Worm (Caenorhabditis elegans) whole organism, young adult: ENCODE data around the gene gst-20.

Experiments used
- C17E4.6 ChIP-seq: fragments of 200-800 bp; sonication (Bioruptor generic); IDR thresholded peaks from 2 replicates; pipeline ENCODE4 v1.3.6; 2022; ENCODE audit warnings: missing genetic modification reagents, missing genetic modification characterization, missing compliant biosample characterization
- F22D6.2 ChIP-seq: sonication (generic microtip); optimal IDR thresholded peaks from 2 replicates; lab custom pipeline; 2016; ENCODE audit warnings: mild to moderate bottlenecking, missing genetic modification characterization, missing compliant biosample characterization
- F33H1.4 ChIP-seq: fragments of 200-800 bp; sonication (Bioruptor generic); IDR thresholded peaks from 2 replicates; pipeline ENCODE4 v1.3.6; 2022; ENCODE audit warnings: missing genetic modification reagents, missing genetic modification characterization, missing compliant biosample characterization
- F49E8.2 ChIP-seq: sonication (generic microtip); optimal IDR thresholded peaks from 3 replicates; lab custom pipeline; 2017; ENCODE audit warnings: missing genetic modification characterization, mild to moderate bottlenecking, missing compliant biosample characterization, antibody characterized with exemption, moderate library complexity; ENCODE audit not compliant: insufficient read depth
- K11D2.4 ChIP-seq: fragments of 200-800 bp; sonication (Bioruptor generic); IDR thresholded peaks from 2 replicates; pipeline ENCODE4 v1.3.6; 2022; ENCODE audit warnings: missing genetic modification reagents, missing genetic modification characterization, missing compliant biosample characterization
- T26A5.8 ChIP-seq: sonication (generic microtip); optimal IDR thresholded peaks from 2 replicates; lab custom pipeline; 2016; ENCODE audit warnings: missing genetic modification characterization, missing compliant biosample characterization
- Y53F4B.3 ChIP-seq: fragments of 200-800 bp; sonication (Bioruptor generic); IDR thresholded peaks from 2 replicates; pipeline ENCODE4 v1.3.6; 2022; ENCODE audit warnings: missing genetic modification reagents, missing genetic modification characterization, missing compliant biosample characterization
- Y79H2A.3 ChIP-seq: fragments of 200-800 bp; sonication (Bioruptor generic); conservative IDR thresholded peaks from 2 replicates; pipeline ENCODE4 v1.3.6; 2022; ENCODE audit warnings: missing genetic modification reagents, missing genetic modification characterization, missing compliant biosample characterization
- ama-1 ChIP-seq, 3 experiments: fragments of 150-350 bp in 1 of 3; sonication (generic microtip) in 2 of 3; optimal IDR thresholded peaks; 2 replicates each; lab custom pipeline; 2014 to 2018; ENCODE audit warnings: missing biosample characterization in 2 of 3, missing genetic modification characterization in 2 of 3, missing genetic modification reagents in 2 of 3
- aptf-3 ChIP-seq: fragments of 200-800 bp; sonication (Bioruptor generic); IDR thresholded peaks from 2 replicates; pipeline ENCODE4 v1.3.6; 2022; ENCODE audit warnings: missing genetic modification characterization, missing compliant biosample characterization
- attf-5 ChIP-seq: fragments of 200-800 bp; sonication (Bioruptor generic); optimal IDR thresholded peaks from 2 replicates; lab custom pipeline; 2018; ENCODE audit warnings: mild to moderate bottlenecking, missing genetic modification characterization, missing compliant biosample characterization
- cebp-1 ChIP-seq, 2 experiments: fragments of 200-800 bp in 1 of 2; sonication (Bioruptor generic) in 1 of 2; sonication (generic microtip) in 1 of 2; IDR thresholded peaks in 1 of 2; optimal IDR thresholded peaks in 1 of 2; 2 replicates each; pipeline versions ENCODE4 v1.3.6 to Lab custom; 2017 to 2022; ENCODE audit warnings: missing compliant biosample characterization in 2 of 2, missing genetic modification characterization in 2 of 2, mild to moderate bottlenecking in 1 of 2, missing genetic modification reagents in 1 of 2, moderate library complexity in 1 of 2
- ceh-27 ChIP-seq: fragments of 200-800 bp; sonication (Bioruptor generic); optimal IDR thresholded peaks from 2 replicates; lab custom pipeline; 2018; ENCODE audit warnings: mild to moderate bottlenecking, missing genetic modification characterization, moderate library complexity, missing compliant biosample characterization
- ceh-40 ChIP-seq: fragments of 200-800 bp; sonication (Bioruptor generic); IDR thresholded peaks from 2 replicates; pipeline ENCODE4 v1.3.6; 2022; ENCODE audit warnings: missing genetic modification characterization, missing compliant biosample characterization
- ceh-58 ChIP-seq: fragments of 200-800 bp; sonication (Bioruptor generic); IDR thresholded peaks from 2 replicates; pipeline ENCODE4 v1.3.6; 2022; ENCODE audit warnings: missing genetic modification characterization, missing compliant biosample characterization
- ceh-91 ChIP-seq: fragments of 200-800 bp; sonication (Bioruptor generic); IDR thresholded peaks from 2 replicates; pipeline ENCODE4 v1.3.6; 2022; ENCODE audit warnings: missing genetic modification reagents, missing genetic modification characterization, missing compliant biosample characterization
- chd-7 ChIP-seq: sonication (generic microtip); optimal IDR thresholded peaks from 2 replicates; lab custom pipeline; 2016; ENCODE audit warnings: mild to moderate bottlenecking, missing genetic modification characterization, moderate library complexity, missing compliant biosample characterization
- die-1 ChIP-seq: sonication (generic microtip); optimal IDR thresholded peaks from 2 replicates; lab custom pipeline; 2016; ENCODE audit warnings: missing genotype, mild to moderate bottlenecking, missing genetic modification characterization, missing compliant biosample characterization
- dox-1 ChIP-seq: fragments of 200-800 bp; sonication (Bioruptor generic); IDR thresholded peaks from 2 replicates; pipeline ENCODE4 v1.3.6; 2022; ENCODE audit warnings: missing genetic modification reagents, missing genetic modification characterization, missing compliant biosample characterization
- dpff-1 ChIP-seq: sonication (generic microtip); optimal IDR thresholded peaks from 2 replicates; lab custom pipeline; 2017; ENCODE audit warnings: mild to moderate bottlenecking, missing genetic modification characterization, missing compliant biosample characterization
- efl-1 ChIP-seq: fragments of 150-350 bp; optimal IDR thresholded peaks from 2 replicates; lab custom pipeline; 2014; ENCODE audit warnings: missing biosample characterization, missing genetic modification reagents, missing genetic modification characterization
- ekl-4 ChIP-seq: fragments of 200-800 bp; sonication (Bioruptor generic); IDR thresholded peaks from 2 replicates; pipeline ENCODE4 v1.3.6; 2022; ENCODE audit warnings: missing genetic modification reagents, missing genetic modification characterization, missing compliant biosample characterization
- hmg-1.2 ChIP-seq: fragments of 200-800 bp; sonication (Bioruptor generic); IDR thresholded peaks from 2 replicates; pipeline ENCODE4 v1.3.6; 2022; ENCODE audit warnings: missing genetic modification reagents, missing genetic modification characterization, missing compliant biosample characterization
- hrde-1 ChIP-seq: sonication (generic microtip); optimal IDR thresholded peaks from 2 replicates; lab custom pipeline; 2016; ENCODE audit warnings: missing genetic modification characterization, mild to moderate bottlenecking, missing compliant biosample characterization, moderate library complexity, missing genotype, missing genetic modification reagents, borderline replicate concordance
- hsf-1 ChIP-seq: fragments of 200-800 bp; sonication (Bioruptor generic); IDR thresholded peaks from 2 replicates; pipeline ENCODE4 v1.3.6; 2022; ENCODE audit warnings: missing genetic modification reagents, missing genetic modification characterization, missing compliant biosample characterization
- lag-1 ChIP-seq: fragments of 200-800 bp; sonication (Bioruptor generic); IDR thresholded peaks from 2 replicates; pipeline ENCODE4 v1.3.6; 2022; ENCODE audit warnings: missing genetic modification reagents, missing genetic modification characterization, missing compliant biosample characterization
- lin-35 ChIP-seq, 3 experiments: fragments of 150-350 bp in 2 of 3; sonication (generic microtip) in 1 of 3; optimal IDR thresholded peaks; 2 replicates each; lab custom pipeline; 2014 to 2018; ENCODE audit warnings: missing biosample characterization in 3 of 3, missing genetic modification characterization in 3 of 3, missing genetic modification reagents in 3 of 3
- lin-54 ChIP-seq: fragments of 200-800 bp; sonication (Bioruptor generic); optimal IDR thresholded peaks from 2 replicates; lab custom pipeline; 2018; ENCODE audit warnings: mild to moderate bottlenecking, missing genetic modification characterization, missing compliant biosample characterization
- lsl-1 ChIP-seq: fragments of 200-800 bp; sonication (Bioruptor generic); optimal IDR thresholded peaks from 2 replicates; lab custom pipeline; 2018; ENCODE audit warnings: mild to moderate bottlenecking, missing genetic modification characterization, moderate library complexity, missing compliant biosample characterization
- madf-3 ChIP-seq: fragments of 200-800 bp; sonication (Bioruptor generic); IDR thresholded peaks from 2 replicates; pipeline ENCODE4 v1.3.6; 2022; ENCODE audit warnings: missing genetic modification reagents, missing genetic modification characterization, missing compliant biosample characterization
- madf-6 ChIP-seq: fragments of 200-800 bp; sonication (Bioruptor generic); IDR thresholded peaks from 2 replicates; pipeline ENCODE4 v1.3.6; 2022; ENCODE audit warnings: missing genetic modification reagents, missing genetic modification characterization, missing compliant biosample characterization
- madf-8 ChIP-seq: fragments of 200-800 bp; sonication (Bioruptor generic); conservative IDR thresholded peaks from 2 replicates; pipeline ENCODE4 v1.3.6; 2022; ENCODE audit warnings: missing genetic modification reagents, missing genetic modification characterization, missing compliant biosample characterization
- mcd-1 ChIP-seq: fragments of 200-800 bp; sonication (Bioruptor generic); IDR thresholded peaks from 2 replicates; pipeline ENCODE4 v1.3.6; 2022; ENCODE audit warnings: missing genetic modification reagents, missing genetic modification characterization, missing compliant biosample characterization
- nfya-1 ChIP-seq: sonication (generic microtip); optimal IDR thresholded peaks from 2 replicates; lab custom pipeline; 2017; ENCODE audit warnings: antibody characterized with exemption, missing compliant biosample characterization, missing genetic modification characterization, borderline replicate concordance; ENCODE audit not compliant: insufficient read depth
- pha-4 ChIP-seq: fragments of 150-350 bp; sonication (generic microtip); optimal IDR thresholded peaks from 2 replicates; lab custom pipeline; 2014; ENCODE audit warnings: missing biosample characterization, missing genetic modification reagents, missing genetic modification characterization
- rcor-1 ChIP-seq: fragments of 200-800 bp; sonication (Bioruptor generic); IDR thresholded peaks from 2 replicates; pipeline ENCODE4 v1.3.6; 2022; ENCODE audit warnings: missing genetic modification reagents, missing genetic modification characterization, missing compliant biosample characterization
- snpc-1.1 ChIP-seq: sonication (generic microtip); optimal IDR thresholded peaks from 2 replicates; lab custom pipeline; 2017; ENCODE audit warnings: missing genetic modification characterization, mild to moderate bottlenecking, missing compliant biosample characterization, antibody characterized with exemption, moderate library complexity, missing genotype, missing genetic modification reagents; ENCODE audit not compliant: insufficient read depth
- snpc-1.3 ChIP-seq: sonication (generic microtip); optimal IDR thresholded peaks from 2 replicates; lab custom pipeline; 2017; ENCODE audit warnings: missing genetic modification characterization, mild to moderate bottlenecking, missing compliant biosample characterization, antibody characterized with exemption, moderate library complexity, missing genotype, missing genetic modification reagents; ENCODE audit not compliant: insufficient read depth
- snpc-3.4 ChIP-seq: sonication (generic microtip); optimal IDR thresholded peaks from 2 replicates; lab custom pipeline; 2017; ENCODE audit warnings: missing genetic modification characterization, mild to moderate bottlenecking, missing compliant biosample characterization, antibody characterized with exemption, moderate library complexity, missing genotype, missing genetic modification reagents
- sptf-2 ChIP-seq: fragments of 200-800 bp; sonication (Bioruptor generic); optimal IDR thresholded peaks from 2 replicates; lab custom pipeline; 2018; ENCODE audit warnings: mild to moderate bottlenecking, missing genetic modification characterization, missing compliant biosample characterization
- ztf-18 ChIP-seq: sonication (generic microtip); optimal IDR thresholded peaks from 2 replicates; lab custom pipeline; 2016; ENCODE audit warnings: missing genotype, mild to moderate bottlenecking, missing genetic modification characterization, missing compliant biosample characterization
- ztf-3 ChIP-seq: fragments of 200-800 bp; sonication (Bioruptor generic); optimal IDR thresholded peaks from 2 replicates; lab custom pipeline; 2018; ENCODE audit warnings: mild to moderate bottlenecking, missing genetic modification characterization, missing compliant biosample characterization

Gene gst-20

ce11 chrII:13596505-13596977 is 13.1 kb downstream of the gst-20 start, which contains the start of the genes fbxc-23 and csc-1 (continued):
- TF ChIP-seq snpc-1.3 (tag; lab: Kevin White, UChicago) (peak; percentile 47), F49E8.2 (tag; lab: Kevin White, UChicago) (peak; percentile 62), cebp-1 (GFP tag; IDR thresholded peaks at IDR 0.05; lab: Robert Waterston, UW) (no peak), cebp-1 (tag; optimal IDR thresholded peaks at IDR 0.05; lab: Kevin White, UChicago) (peak; percentile 34), madf-6 (GFP tag; lab: Robert Waterston, UW) (peak; percentile 100), ceh-58 (GFP tag; lab: Robert Waterston, UW) (no peak), ztf-3 (GFP tag; lab: Kevin White, UChicago) (no peak), K11D2.4 (GFP tag; lab: Robert Waterston, UW) (no peak), hrde-1 (tag; lab: Kevin White, UChicago) (no peak), lsl-1 (GFP tag; lab: Kevin White, UChicago) (peak; percentile 92), Y53F4B.3 (GFP tag; lab: Robert Waterston, UW) (no peak), snpc-1.1 (tag; lab: Kevin White, UChicago) (peak; percentile 65), rcor-1 (GFP tag; lab: Robert Waterston, UW) (peak; percentile 61; the same call in 1 of the 2 replicates), dox-1 (peak; percentile 67), F33H1.4 (GFP tag; lab: Robert Waterston, UW) (peak; percentile 74), aptf-3 (no peak), mcd-1 (GFP tag; lab: Robert Waterston, UW) (peak; percentile 30; the same call in 1 of the 2 replicates), pha-4 (tag; lab: Kevin White, UChicago) (no peak), die-1 (tag; lab: Kevin White, UChicago) (no peak), chd-7 (tag; lab: Kevin White, UChicago) (no peak), C17E4.6 (GFP tag; lab: Robert Waterston, UW) (0 out of 2 replicates have a peak, but pooled peaks have one; percentile 8), F22D6.2 (tag; lab: Kevin White, UChicago) (no peak), lin-35 (GFP tag; optimal IDR thresholded peaks at IDR 0.05; lab: Kevin White, UChicago) (peak in 2 of 3 experiments; percentile 77 to 78), ekl-4 (no peak), hmg-1.2 (peak; percentile 49; the same call in 1 of the 2 replicates), dpff-1 (tag; lab: Kevin White, UChicago) (no peak), ceh-40 (GFP tag; lab: Robert Waterston, UW) (no peak), attf-5 (GFP tag; lab: Kevin White, UChicago) (no peak), ceh-91 (peak; percentile 91), snpc-3.4 (tag; lab: Kevin White, UChicago) (peak; percentile 75), nfya-1 (tag; lab: Kevin White, UChicago) (no peak), efl-1 (GFP tag; lab: Kevin White, UChicago) (peak; percentile 96), lin-54 (GFP tag; lab: Kevin White, UChicago) (peak; percentile 80), madf-8 (GFP tag; lab: Robert Waterston, UW) (peak; percentile 99)

- no peak for TF ChIP-seq sptf-2 (GFP tag; lab: Kevin White, UChicago)
- no peak for TF ChIP-seq madf-3
- TF ChIP-seq K11D2.4 (GFP tag; lab: Robert Waterston, UW): no peak
- no peak for TF ChIP-seq ceh-27 (GFP tag; lab: Kevin White, UChicago)
- TF ChIP-seq ztf-18 (tag; lab: Kevin White, UChicago): no peak
- TF ChIP-seq F33H1.4 (GFP tag; lab: Robert Waterston, UW): no peak
- TF ChIP-seq hmg-1.2: no peak
- no peak for TF ChIP-seq Y79H2A.3
- TF ChIP-seq lag-1 (GFP tag; lab: Robert Waterston, UW): no peak
- no peak for TF ChIP-seq T26A5.8 (tag; lab: Kevin White, UChicago)
- no peak for TF ChIP-seq ama-1 (optimal IDR thresholded peaks at IDR 0.05; lab: Kevin White, UChicago)
- TF ChIP-seq ama-1 (GFP tag; optimal IDR thresholded peaks at IDR 0.05; lab: Kevin White, UChicago): no peak
- no peak for TF ChIP-seq hsf-1 (GFP tag; lab: Robert Waterston, UW)
- no peak for TF ChIP-seq F22D6.2 (tag; lab: Kevin White, UChicago)
- TF ChIP-seq rcor-1 (GFP tag; lab: Robert Waterston, UW): no peak
- TF ChIP-seq, all 124 proteins: peak for 0
Observed at ce11 chrII:13595279-13595678, 14.3 kb downstream of the gst-20 start.
